Worm (Caenorhabditis elegans) whole organism, L3 larva: ENCODE results near the gene T14G8.3.

Experiments used
- ceh-82 ChIP-seq: fragments of 150-350 bp; optimal IDR thresholded peaks from 2 replicates; lab custom pipeline; 2014; ENCODE audit warnings: missing biosample characterization, missing genetic modification characterization
- elt-2 ChIP-seq: sonication (generic microtip); optimal IDR thresholded peaks from 2 replicates; lab custom pipeline; 2016; ENCODE audit warnings: missing genetic modification reagents, mild to moderate bottlenecking, missing genetic modification characterization, missing compliant biosample characterization
- elt-3 ChIP-seq, 3 experiments: fragments of 150-350 bp in 1 of 3; sonication (generic microtip) in 2 of 3; optimal IDR thresholded peaks; 2 replicates in 2 of 3; 4 replicates in 1 of 3; lab custom pipeline; 2014 to 2017; ENCODE audit warnings: missing biosample characterization in 3 of 3, missing genetic modification characterization in 3 of 3
- fos-1 ChIP-seq: fragments of 150-350 bp; optimal IDR thresholded peaks from 2 replicates; lab custom pipeline; 2014; ENCODE audit warnings: missing biosample characterization, missing genetic modification characterization
- lsy-12 ChIP-seq: sonication (generic microtip); optimal IDR thresholded peaks from 2 replicates; lab custom pipeline; 2016; ENCODE audit warnings: mild to moderate bottlenecking, missing genetic modification characterization, missing compliant biosample characterization
- nhr-28 ChIP-seq: fragments of 150-350 bp; optimal IDR thresholded peaks from 2 replicates; lab custom pipeline; 2014; ENCODE audit warnings: missing biosample characterization, missing genetic modification characterization
- nhr-77 ChIP-seq: fragments of 150-350 bp; optimal IDR thresholded peaks from 2 replicates; lab custom pipeline; 2014; ENCODE audit warnings: missing biosample characterization, missing genetic modification characterization
- snpc-4 ChIP-seq: fragments of 150-350 bp; optimal IDR thresholded peaks from 2 replicates; lab custom pipeline; 2014; ENCODE audit warnings: missing biosample characterization, missing genetic modification characterization
- tbx-2 ChIP-seq: sonication (generic microtip); optimal IDR thresholded peaks from 2 replicates; lab custom pipeline; 2016; ENCODE audit warnings: mild to moderate bottlenecking, missing genetic modification characterization, missing compliant biosample characterization
- ztf-11 ChIP-seq: fragments of 150-350 bp; optimal IDR thresholded peaks from 2 replicates; lab custom pipeline; 2014; ENCODE audit warnings: missing biosample characterization, missing genetic modification characterization

ce11 chrX:12818768-12819167, 42.3 kb upstream of the T14G8.3 start:
- TF ChIP-seq fos-1 (tag; lab: Kevin White, UChicago) (no peak), elt-3 (tag; optimal IDR thresholded peaks at IDR 0.05; lab: Kevin White, UChicago) (no peak), lsy-12 (no peak), ztf-11 (tag; lab: Kevin White, UChicago) (no peak), tbx-2 (tag; lab: Kevin White, UChicago) (no peak), ceh-82 (tag; lab: Kevin White, UChicago) (no peak), nhr-77 (tag; lab: Kevin White, UChicago) (no peak), nhr-28 (tag; lab: Kevin White, UChicago) (no peak), snpc-4 (no peak), elt-2 (tag; lab: Kevin White, UChicago) (peak; percentile 51)
